Worm (Caenorhabditis elegans) whole organism, L4 larva: ENCODE data around the gene kvs-2.
A peak's percentile ranks its signal among the peaks of the same experiment; 100 is the strongest.

Experiments
- F10B5.3 ChIP-seq: sonication (generic microtip); optimal IDR thresholded peaks from 2 replicates; lab custom pipeline; 2016; ENCODE audit warnings: mild to moderate bottlenecking, missing genetic modification characterization, missing compliant biosample characterization
- F26F4.8 ChIP-seq: fragments of 200-800 bp; sonication (Bioruptor generic); conservative IDR thresholded peaks from 2 replicates; pipeline ENCODE4 v1.3.6; 2022; ENCODE audit warnings: missing genetic modification characterization, missing compliant biosample characterization
- F44E2.7 ChIP-seq: fragments of 200-800 bp; sonication (Bioruptor generic); IDR thresholded peaks from 2 replicates; pipeline ENCODE4 v2.1.2; 2022; ENCODE audit warnings: missing genetic modification characterization, missing compliant biosample characterization
- F49E8.2 ChIP-seq: sonication (generic microtip); optimal IDR thresholded peaks from 2 replicates; lab custom pipeline; 2016; ENCODE audit warnings: missing compliant biosample characterization, mild to moderate bottlenecking, missing genetic modification characterization, borderline replicate concordance
- T20F7.1 ChIP-seq: fragments of 200-800 bp; sonication (Bioruptor generic); optimal IDR thresholded peaks from 2 replicates; lab custom pipeline; 2018; ENCODE audit warnings: mild to moderate bottlenecking, missing genetic modification characterization, missing compliant biosample characterization
- Y105C5A.15 ChIP-seq: fragments of 200-800 bp; sonication (Bioruptor generic); IDR thresholded peaks from 2 replicates; pipeline ENCODE4 v1.3.6; 2022; ENCODE audit warnings: missing genetic modification characterization, missing compliant biosample characterization
- Y48G9A.11 ChIP-seq: fragments of 200-800 bp; sonication (Bioruptor generic); IDR thresholded peaks from 2 replicates; pipeline ENCODE4 v1.3.6; 2022; ENCODE audit warnings: missing genetic modification reagents, missing genetic modification characterization, missing compliant biosample characterization
- Y5F2A.4 ChIP-seq: fragments of 200-800 bp; sonication (Bioruptor generic); optimal IDR thresholded peaks from 2 replicates; lab custom pipeline; 2018; ENCODE audit warnings: mild to moderate bottlenecking, missing genetic modification characterization, missing compliant biosample characterization
- Y75B8A.6 ChIP-seq: fragments of 200-800 bp; sonication (Bioruptor generic); IDR thresholded peaks from 2 replicates; pipeline ENCODE4 v1.3.6; 2022; ENCODE audit warnings: missing genetic modification reagents, missing genetic modification characterization, missing compliant biosample characterization
- ZK337.2 ChIP-seq: fragments of 200-800 bp; sonication (Bioruptor generic); IDR thresholded peaks from 2 replicates; pipeline ENCODE4 v1.3.6; 2022; ENCODE audit warnings: missing genetic modification reagents, missing genetic modification characterization, missing compliant biosample characterization
- arid-1 ChIP-seq: fragments of 200-800 bp; sonication (Bioruptor generic); conservative IDR thresholded peaks from 2 replicates; pipeline ENCODE4 v1.3.6; 2022; ENCODE audit warnings: missing genetic modification reagents, missing genetic modification characterization, missing compliant biosample characterization
- ceh-20 ChIP-seq: fragments of 200-800 bp; sonication (Bioruptor generic); IDR thresholded peaks from 2 replicates; pipeline ENCODE4 v1.3.6; 2022; ENCODE audit warnings: missing genetic modification reagents, missing genetic modification characterization, missing compliant biosample characterization
- ceh-62 ChIP-seq: sonication (generic microtip); optimal IDR thresholded peaks from 2 replicates; lab custom pipeline; 2017; ENCODE audit warnings: missing biosample characterization, missing genetic modification characterization
- cey-2 ChIP-seq: sonication (generic microtip); optimal IDR thresholded peaks from 3 replicates; lab custom pipeline; 2017; ENCODE audit warnings: missing genetic modification characterization, mild to moderate bottlenecking, missing compliant biosample characterization, antibody characterized with exemption, borderline replicate concordance; ENCODE audit not compliant: insufficient read depth
- ctbp-1 ChIP-seq: fragments of 200-800 bp; sonication (Bioruptor generic); IDR thresholded peaks from 2 replicates; pipeline ENCODE4 v1.3.6; 2022; ENCODE audit warnings: missing genetic modification reagents, missing genetic modification characterization, missing compliant biosample characterization
- daf-12 ChIP-seq: fragments of 150-350 bp; optimal IDR thresholded peaks from 2 replicates; lab custom pipeline; 2014; ENCODE audit warnings: missing biosample characterization, missing genetic modification reagents, missing genetic modification characterization
- daf-16 ChIP-seq, 3 experiments: sonication (generic microtip); optimal IDR thresholded peaks; 2 replicates each; lab custom pipeline; 2016 to 2017; ENCODE audit warnings: missing genetic modification characterization in 3 of 3, missing genetic modification reagents in 3 of 3, mild to moderate bottlenecking in 2 of 3, missing compliant biosample characterization in 2 of 3, missing biosample characterization in 1 of 3, moderate library complexity in 1 of 3
- dmd-9 ChIP-seq: fragments of 200-800 bp; sonication (Bioruptor generic); IDR thresholded peaks from 2 replicates; pipeline ENCODE4 v1.3.6; 2022; ENCODE audit warnings: missing genetic modification reagents, missing genetic modification characterization, missing compliant biosample characterization
- dpl-1 ChIP-seq: fragments of 150-350 bp; optimal IDR thresholded peaks from 2 replicates; lab custom pipeline; 2014; ENCODE audit warnings: missing biosample characterization, missing genetic modification reagents, missing genetic modification characterization
- duxl-1 ChIP-seq: sonication (generic microtip); optimal IDR thresholded peaks from 2 replicates; lab custom pipeline; 2016; ENCODE audit warnings: mild to moderate bottlenecking, missing genetic modification characterization, moderate library complexity, missing compliant biosample characterization; ENCODE audit not compliant: poor library complexity
- dve-1 ChIP-seq: sonication (generic microtip); optimal IDR thresholded peaks from 2 replicates; lab custom pipeline; 2017; ENCODE audit warnings: antibody characterized with exemption, mild to moderate bottlenecking, missing genetic modification characterization, missing compliant biosample characterization; ENCODE audit not compliant: insufficient read depth
- egl-43 ChIP-seq: fragments of 200-800 bp; sonication (Bioruptor generic); IDR thresholded peaks from 2 replicates; pipeline ENCODE4 v1.3.6; 2022; ENCODE audit warnings: missing genetic modification reagents, missing genetic modification characterization, missing compliant biosample characterization
- fkh-10 ChIP-seq: fragments of 150-350 bp; optimal IDR thresholded peaks from 2 replicates; lab custom pipeline; 2014; ENCODE audit warnings: missing biosample characterization, missing genetic modification reagents, missing genetic modification characterization
- fos-1 ChIP-seq: fragments of 150-350 bp; optimal IDR thresholded peaks from 2 replicates; lab custom pipeline; 2014; ENCODE audit warnings: missing biosample characterization, missing genetic modification characterization
- gei-8 ChIP-seq: fragments of 200-800 bp; sonication (Bioruptor generic); optimal IDR thresholded peaks from 2 replicates; lab custom pipeline; 2018; ENCODE audit warnings: mild to moderate bottlenecking, missing genetic modification characterization, missing compliant biosample characterization
- hlh-11 ChIP-seq: fragments of 200-800 bp; sonication (Bioruptor generic); optimal IDR thresholded peaks from 2 replicates; lab custom pipeline; 2018; ENCODE audit warnings: mild to moderate bottlenecking, missing genetic modification characterization, missing compliant biosample characterization
- lim-7 ChIP-seq: fragments of 200-800 bp; sonication (Bioruptor generic); IDR thresholded peaks from 2 replicates; pipeline ENCODE4 v1.3.6; 2022; ENCODE audit warnings: missing genetic modification characterization, missing compliant biosample characterization
- lin-1 ChIP-seq: fragments of 200-800 bp; sonication (Bioruptor generic); IDR thresholded peaks from 2 replicates; pipeline ENCODE4 v1.3.6; 2022; ENCODE audit warnings: missing genetic modification reagents, missing genetic modification characterization, missing compliant biosample characterization
- lin-13 ChIP-seq: fragments of 150-350 bp; optimal IDR thresholded peaks from 2 replicates; lab custom pipeline; 2014; ENCODE audit warnings: missing biosample characterization, missing genetic modification reagents, missing genetic modification characterization
- lin-15B ChIP-seq: fragments of 150-350 bp; sonication (generic microtip); optimal IDR thresholded peaks from 3 replicates; lab custom pipeline; 2014; ENCODE audit warnings: missing biosample characterization, missing genetic modification characterization
- lin-29 ChIP-seq: fragments of 200-800 bp; sonication (Bioruptor generic); IDR thresholded peaks from 2 replicates; pipeline ENCODE4 v1.3.6; 2022; ENCODE audit warnings: missing genetic modification reagents, missing genetic modification characterization, missing compliant biosample characterization
- lsy-2 ChIP-seq, 2 experiments: fragments of 150-350 bp in 1 of 2; sonication (generic microtip) in 1 of 2; optimal IDR thresholded peaks; 2 replicates each; lab custom pipeline; 2014 to 2017; ENCODE audit warnings: missing biosample characterization in 2 of 2, missing genetic modification characterization in 2 of 2
- madf-9 ChIP-seq: fragments of 200-800 bp; sonication (Bioruptor generic); conservative IDR thresholded peaks from 2 replicates; pipeline ENCODE4 v1.3.6; 2022; ENCODE audit warnings: missing genetic modification reagents, missing genetic modification characterization, missing compliant biosample characterization
- mdt-29 ChIP-seq: fragments of 200-800 bp; sonication (Bioruptor generic); IDR thresholded peaks from 2 replicates; pipeline ENCODE4 v1.3.6; 2022; ENCODE audit warnings: missing genetic modification reagents, missing genetic modification characterization, missing compliant biosample characterization
- nhr-11 ChIP-seq: fragments of 150-350 bp; optimal IDR thresholded peaks from 2 replicates; lab custom pipeline; 2014; ENCODE audit warnings: missing biosample characterization, missing genetic modification characterization
- nhr-111 ChIP-seq: fragments of 200-800 bp; sonication (Bioruptor generic); optimal IDR thresholded peaks from 2 replicates; lab custom pipeline; 2018; ENCODE audit warnings: mild to moderate bottlenecking, missing genetic modification characterization, missing compliant biosample characterization
- nhr-237 ChIP-seq: sonication (generic microtip); optimal IDR thresholded peaks from 2 replicates; lab custom pipeline; 2017; ENCODE audit warnings: missing biosample characterization, missing genetic modification characterization
- nhr-25 ChIP-seq: sonication (generic microtip); optimal IDR thresholded peaks from 2 replicates; lab custom pipeline; 2017; ENCODE audit warnings: missing genetic modification characterization, mild to moderate bottlenecking, missing compliant biosample characterization, antibody characterized with exemption, moderate library complexity, borderline replicate concordance; ENCODE audit not compliant: insufficient read depth
- nhr-41 ChIP-seq: fragments of 200-800 bp; sonication (Bioruptor generic); IDR thresholded peaks from 2 replicates; pipeline ENCODE4 v1.3.6; 2022; ENCODE audit warnings: missing genetic modification reagents, missing genetic modification characterization, missing compliant biosample characterization
- nhr-48 ChIP-seq: sonication (generic microtip); optimal IDR thresholded peaks from 2 replicates; lab custom pipeline; 2016; ENCODE audit warnings: mild to moderate bottlenecking, missing genetic modification characterization, missing compliant biosample characterization
- nhr-76 ChIP-seq: fragments of 150-350 bp; optimal IDR thresholded peaks from 2 replicates; lab custom pipeline; 2014; ENCODE audit warnings: missing biosample characterization, missing genetic modification characterization
- set-16 ChIP-seq: fragments of 200-800 bp; sonication (Bioruptor generic); IDR thresholded peaks from 2 replicates; pipeline ENCODE4 v1.3.6; 2022; ENCODE audit warnings: missing genetic modification reagents, missing genetic modification characterization, missing compliant biosample characterization
- spr-3 ChIP-seq: fragments of 200-800 bp; sonication (Bioruptor generic); optimal IDR thresholded peaks from 2 replicates; lab custom pipeline; 2018; ENCODE audit warnings: mild to moderate bottlenecking, missing genetic modification characterization, missing compliant biosample characterization
- unc-39 ChIP-seq: sonication (generic microtip); optimal IDR thresholded peaks from 2 replicates; lab custom pipeline; 2017; ENCODE audit warnings: missing biosample characterization, missing genetic modification characterization
- vab-7 ChIP-seq: fragments of 200-800 bp; sonication (Bioruptor generic); IDR thresholded peaks from 2 replicates; pipeline ENCODE4 v1.3.6; 2022; ENCODE audit warnings: missing genetic modification reagents, missing genetic modification characterization, missing compliant biosample characterization
- zip-2 ChIP-seq: fragments of 150-350 bp; optimal IDR thresholded peaks from 2 replicates; lab custom pipeline; 2014; ENCODE audit warnings: missing biosample characterization, missing genetic modification characterization
- ztf-11 ChIP-seq: fragments of 150-350 bp; optimal IDR thresholded peaks from 2 replicates; lab custom pipeline; 2014; ENCODE audit warnings: missing biosample characterization, missing genetic modification characterization
- ztf-7 ChIP-seq: fragments of 150-350 bp; optimal IDR thresholded peaks from 2 replicates; lab custom pipeline; 2014; ENCODE audit warnings: missing biosample characterization, missing genetic modification characterization

The kvs-2 gene

ce11 chrV:10681117-10681959, 45.5 kb downstream of the kvs-2 start (continued):
- TF ChIP-seq ctbp-1 (GFP tag; lab: Robert Waterston, UW) (0 out of 2 replicates have a peak, but pooled peaks have one; percentile 8), nhr-76 (tag; lab: Kevin White, UChicago) (no peak), dmd-9 (GFP tag; lab: Robert Waterston, UW) (no peak), gei-8 (GFP tag; lab: Kevin White, UChicago) (peak; percentile 6), lin-29 (GFP tag; lab: Robert Waterston, UW) (no peak), Y5F2A.4 (no peak), zip-2 (tag; lab: Kevin White, UChicago) (no peak), Y75B8A.6 (GFP tag; lab: Robert Waterston, UW) (no peak), lin-1 (GFP tag; lab: Robert Waterston, UW) (peak; percentile 23; the same call in 1 of the 2 replicates), arid-1 (GFP tag; lab: Robert Waterston, UW) (no peak), duxl-1 (tag; lab: Kevin White, UChicago) (no peak), nhr-11 (tag; lab: Kevin White, UChicago) (peak; percentile 63), egl-43 (GFP tag; lab: Robert Waterston, UW) (0 out of 2 replicates have a peak, but pooled peaks have one; percentile 11), nhr-25 (tag; lab: Kevin White, UChicago) (no peak), lsy-2 (tag; optimal IDR thresholded peaks at IDR 0.05; lab: Kevin White, UChicago) (peak in 1 of 2 experiments; percentile 6), Y105C5A.15 (GFP tag; lab: Robert Waterston, UW) (no peak), T20F7.1 (GFP tag; lab: Kevin White, UChicago) (no peak), ZK337.2 (GFP tag; lab: Robert Waterston, UW) (no peak), mdt-29 (GFP tag; lab: Robert Waterston, UW) (no peak), spr-3 (GFP tag; lab: Kevin White, UChicago) (no peak), hlh-11 (tag; lab: Kevin White, UChicago) (peak; percentile 73), lin-15B (tag; lab: Kevin White, UChicago) (no peak), nhr-41 (no peak; the same call in 1 of the 2 replicates), lim-7 (GFP tag; lab: Robert Waterston, UW) (0 out of 2 replicates have a peak, but pooled peaks have one; percentile 17), fkh-10 (GFP tag; lab: Kevin White, UChicago) (no peak), Y48G9A.11 (no peak), daf-16 (GFP tag; optimal IDR thresholded peaks at IDR 0.05; lab: Kevin White, UChicago) (peak in 1 of 2 experiments; percentile 73), daf-16 (tag; optimal IDR thresholded peaks at IDR 0.05; lab: Kevin White, UChicago) (peak; percentile 67), ceh-62 (no peak), cey-2 (tag; lab: Kevin White, UChicago) (no peak), set-16 (GFP tag; lab: Robert Waterston, UW) (peak; percentile 45; the same call in 1 of the 2 replicates), daf-12 (tag; lab: Kevin White, UChicago) (no peak), ceh-20 (GFP tag; lab: Robert Waterston, UW) (no peak), F10B5.3 (tag; lab: Kevin White, UChicago) (no peak), vab-7 (GFP tag; lab: Robert Waterston, UW) (no peak), F26F4.8 (no peak), ztf-7 (tag; lab: Kevin White, UChicago) (no peak), nhr-48 (tag; lab: Kevin White, UChicago) (peak; percentile 77), dpl-1 (peak; percentile 1), nhr-111 (GFP tag; lab: Kevin White, UChicago) (no peak), F49E8.2 (no peak), lin-13 (GFP tag; lab: Kevin White, UChicago) (no peak), ztf-11 (no peak), nhr-237 (tag; lab: Kevin White, UChicago) (no peak), unc-39 (tag; lab: Kevin White, UChicago) (no peak), madf-9 (no peak), F44E2.7 (GFP tag; lab: Robert Waterston, UW) (no peak), fos-1 (tag; lab: Kevin White, UChicago) (no peak), dve-1 (tag; lab: Kevin White, UChicago) (peak; percentile 64)
